Worm (Caenorhabditis elegans) whole organism, midembryonic: ENCODE data around the gene F58A3.4.

Experiments
- cog-1 ChIP-seq: sonication (generic microtip); optimal IDR thresholded peaks from 2 replicates; lab custom pipeline; 2016; ENCODE audit warnings: missing genetic modification characterization, missing compliant biosample characterization
- flt-1 ChIP-seq: fragments of 200-800 bp; sonication (Bioruptor generic); IDR thresholded peaks from 2 replicates; pipeline ENCODE4 v1.3.6; 2022; ENCODE audit warnings: missing genetic modification characterization, missing compliant biosample characterization
- med-1 ChIP-seq: sonication (generic microtip); optimal IDR thresholded peaks from 2 replicates; lab custom pipeline; 2017; ENCODE audit warnings: missing genetic modification characterization, mild to moderate bottlenecking, missing compliant biosample characterization, antibody characterized with exemption, missing genetic modification reagents; ENCODE audit not compliant: insufficient read depth
- ref-1 ChIP-seq: fragments of 200-800 bp; sonication (Bioruptor generic); conservative IDR thresholded peaks from 2 replicates; pipeline ENCODE4 v1.3.6; 2022; ENCODE audit warnings: missing genetic modification reagents, missing genetic modification characterization, missing compliant biosample characterization
- tab-1 ChIP-seq: fragments of 200-800 bp; sonication (Bioruptor generic); IDR thresholded peaks from 2 replicates; pipeline ENCODE4 v1.3.6; 2022; ENCODE audit warnings: missing genetic modification characterization, missing compliant biosample characterization
- ztf-23 ChIP-seq: fragments of 200-800 bp; sonication (Bioruptor generic); IDR thresholded peaks from 2 replicates; pipeline ENCODE4 v1.3.6; 2022; ENCODE audit warnings: missing genetic modification reagents, missing genetic modification characterization, missing compliant biosample characterization
- ztf-29 ChIP-seq: fragments of 200-800 bp; sonication (Bioruptor generic); IDR thresholded peaks from 2 replicates; pipeline ENCODE4 v1.3.6; 2022; ENCODE audit warnings: missing genetic modification reagents, missing genetic modification characterization, missing compliant biosample characterization

- TF ChIP-seq cog-1 (tag; lab: Kevin White, UChicago) (no peak), tab-1 (no peak), med-1 (GFP tag; lab: Kevin White, UChicago) (no peak), ref-1 (GFP tag; lab: Robert Waterston, UW) (no peak), ztf-29 (no peak), ztf-23 (no peak), flt-1 (no peak)
These were observed 23.5 kb upstream of the F58A3.4 start for ce11 chrX:11033952-11034287.
